Worm (Caenorhabditis elegans): ENCODE results near the gene lido-1.

The lido-1 gene

ce11 chrX:17055836-17056783, 40.2 kb downstream of the lido-1 start:
- TF ChIP-seq sem-4 (tag; optimal IDR thresholded peaks at IDR 0.05) = peak; percentile 11
- no peak for TF ChIP-seq aly-2 (tag; optimal IDR thresholded peaks at IDR 0.05)
- no peak for TF ChIP-seq zag-1 (tag; optimal IDR thresholded peaks at IDR 0.05)
- no peak for TF ChIP-seq ztf-1 (GFP tag; conservative IDR thresholded peaks at IDR 0.05)
- TF ChIP-seq lsy-2 (tag; optimal IDR thresholded peaks at IDR 0.05) = no peak
- TF ChIP-seq fos-1 (tag; optimal IDR thresholded peaks at IDR 0.05) = no peak
- no peak for TF ChIP-seq nhr-21 (tag; optimal IDR thresholded peaks at IDR 0.05)
- TF ChIP-seq mab-5 (tag; optimal IDR thresholded peaks at IDR 0.05) = no peak
- peak; percentile 24 for TF ChIP-seq nhr-6 (tag; optimal IDR thresholded peaks at IDR 0.05)
- no peak for TF ChIP-seq F13H6.1 (tag; optimal IDR thresholded peaks at IDR 0.05)
- no peak for TF ChIP-seq ceh-82 (tag; optimal IDR thresholded peaks at IDR 0.05)
- TF ChIP-seq ama-1 (optimal IDR thresholded peaks at IDR 0.05) = peak; percentile 25
- TF ChIP-seq peb-1 (tag; optimal IDR thresholded peaks at IDR 0.05) = no peak
- TF ChIP-seq nhr-237 (tag; optimal IDR thresholded peaks at IDR 0.05) = no peak
- no peak for TF ChIP-seq ztf-4 (tag; optimal IDR thresholded peaks at IDR 0.05)
- peak; percentile 30 for TF ChIP-seq C34F6.9 (tag; optimal IDR thresholded peaks at IDR 0.05)

- no peak for TF ChIP-seq nhr-77 (tag; optimal IDR thresholded peaks at IDR 0.05)
- TF ChIP-seq sma-9 (GFP tag; optimal IDR thresholded peaks at IDR 0.05) = peak; percentile 20
- TF ChIP-seq sma-9 (tag; optimal IDR thresholded peaks at IDR 0.05) = no peak
- TF ChIP-seq fos-1 (tag; optimal IDR thresholded peaks at IDR 0.05) = no peak
- peak; percentile 3 for TF ChIP-seq nhr-129 (tag; optimal IDR thresholded peaks at IDR 0.05)
- no peak for TF ChIP-seq sma-3 (GFP tag; optimal IDR thresholded peaks at IDR 0.05)
- TF ChIP-seq lin-11 (tag; optimal IDR thresholded peaks at IDR 0.05) = no peak
- TF ChIP-seq skn-1 (tag; optimal IDR thresholded peaks at IDR 0.05) = no peak
- TF ChIP-seq ama-1 (optimal IDR thresholded peaks at IDR 0.05) = no peak
- no peak for TF ChIP-seq lin-13 (GFP tag; optimal IDR thresholded peaks at IDR 0.05)
- TF ChIP-seq Y55F3AM.14 (GFP tag; optimal IDR thresholded peaks at IDR 0.05) = no peak
- no peak for TF ChIP-seq zag-1 (tag; optimal IDR thresholded peaks at IDR 0.05)
- TF ChIP-seq mab-5 (tag; optimal IDR thresholded peaks at IDR 0.05) = no peak
These were observed 40.9 kb downstream of the lido-1 start, which contains the start of gene gcy-11 for ce11 chrX:17055481-17055835. TSS of gene gcy-11 (minus strand) at chrX:17055581.

- no peak for TF ChIP-seq nhr-237 (tag; optimal IDR thresholded peaks at IDR 0.05)
- peak; percentile 24 for TF ChIP-seq nhr-25 (tag; optimal IDR thresholded peaks at IDR 0.05)
- peak; percentile 60 for TF ChIP-seq blmp-1 (tag; optimal IDR thresholded peaks at IDR 0.05; ENCODE audit: insufficient read depth)
- TF ChIP-seq alr-1 (tag; optimal IDR thresholded peaks at IDR 0.05) = no peak
- peak; percentile 37 for TF ChIP-seq sma-3 (GFP tag; optimal IDR thresholded peaks at IDR 0.05)
- TF ChIP-seq nhr-21 (tag; optimal IDR thresholded peaks at IDR 0.05) = peak; percentile 47
- peak; percentile 49 for TF ChIP-seq sma-9 (GFP tag; optimal IDR thresholded peaks at IDR 0.05)
- no peak for TF ChIP-seq sma-9 (tag; optimal IDR thresholded peaks at IDR 0.05)
These were observed 42.2 kb downstream of the lido-1 start for ce11 chrX:17054121-17054520.

ce11 chrX:17045529-17045928, 50.8 kb downstream of the lido-1 start, which contains the start of gene C30G4.2:
TSS of gene C30G4.2 (minus strand) at chrX:17045629.
- TF ChIP-seq unc-55 (GFP tag; optimal IDR thresholded peaks at IDR 0.05) = no peak
- no peak for TF ChIP-seq alr-1 (tag; optimal IDR thresholded peaks at IDR 0.05)
- no peak for TF ChIP-seq nhr-6 (tag; optimal IDR thresholded peaks at IDR 0.05)
- TF ChIP-seq blmp-1 (tag; optimal IDR thresholded peaks at IDR 0.05; ENCODE audit: insufficient read depth) = no peak
- no peak for TF ChIP-seq mbf-1 (tag; optimal IDR thresholded peaks at IDR 0.05)
- TF ChIP-seq mab-5 (tag; optimal IDR thresholded peaks at IDR 0.05) = no peak
- no peak for TF ChIP-seq ZK546.5 (tag; optimal IDR thresholded peaks at IDR 0.05)
- TF ChIP-seq nhr-129 (tag; optimal IDR thresholded peaks at IDR 0.05) = no peak
- no peak for TF ChIP-seq aly-2 (tag; optimal IDR thresholded peaks at IDR 0.05)
- TF ChIP-seq ztf-4 (tag; optimal IDR thresholded peaks at IDR 0.05) = no peak
- TF ChIP-seq nhr-77 (tag; optimal IDR thresholded peaks at IDR 0.05) = no peak
- no peak for TF ChIP-seq snpc-4 (tag; optimal IDR thresholded peaks at IDR 0.05)
- TF ChIP-seq ceh-82 (tag; optimal IDR thresholded peaks at IDR 0.05) = no peak
- TF ChIP-seq sma-9 (GFP tag; optimal IDR thresholded peaks at IDR 0.05) = no peak
- TF ChIP-seq sma-9 (tag; optimal IDR thresholded peaks at IDR 0.05) = no peak
- no peak for TF ChIP-seq elt-3 (tag; optimal IDR thresholded peaks at IDR 0.05)
- no peak for TF ChIP-seq nhr-12 (tag; optimal IDR thresholded peaks at IDR 0.05)
- no peak for TF ChIP-seq ztf-1 (GFP tag; conservative IDR thresholded peaks at IDR 0.05)
- no peak for TF ChIP-seq F13H6.1 (tag; optimal IDR thresholded peaks at IDR 0.05)

Data from whole organism, L2 larva.